Worm (Caenorhabditis elegans) whole organism, L2 larva: ENCODE results near the gene lelo-3.

ENCODE experiments used
- Y55F3AM.14 ChIP-seq: fragments of 200-800 bp; sonication (Bioruptor generic); optimal IDR thresholded peaks from 2 replicates; lab custom pipeline; 2018; ENCODE audit warnings: mild to moderate bottlenecking, missing genetic modification characterization, missing compliant biosample characterization
- alr-1 ChIP-seq: fragments of 150-350 bp; optimal IDR thresholded peaks from 2 replicates; lab custom pipeline; 2014; ENCODE audit warnings: missing biosample characterization, missing genetic modification characterization
- blmp-1 ChIP-seq: sonication (generic microtip); optimal IDR thresholded peaks from 2 replicates; lab custom pipeline; 2017; ENCODE audit warnings: missing genetic modification characterization, mild to moderate bottlenecking, missing compliant biosample characterization, antibody characterized with exemption, moderate library complexity; ENCODE audit not compliant: insufficient read depth
- crh-2 ChIP-seq: sonication (generic microtip); optimal IDR thresholded peaks from 2 replicates; lab custom pipeline; 2017; ENCODE audit warnings: missing biosample characterization, missing genetic modification characterization
- elt-3 ChIP-seq: sonication (generic microtip); optimal IDR thresholded peaks from 2 replicates; lab custom pipeline; 2017; ENCODE audit warnings: missing biosample characterization, missing genetic modification characterization
- mab-5 ChIP-seq: fragments of 150-350 bp; optimal IDR thresholded peaks from 2 replicates; lab custom pipeline; 2014; ENCODE audit warnings: missing biosample characterization, missing genetic modification characterization
- nhr-77 ChIP-seq: fragments of 150-350 bp; optimal IDR thresholded peaks from 2 replicates; lab custom pipeline; 2014; ENCODE audit warnings: missing biosample characterization, missing genetic modification characterization
- snpc-4 ChIP-seq: fragments of 150-350 bp; optimal IDR thresholded peaks from 2 replicates; lab custom pipeline; 2014; ENCODE audit warnings: missing biosample characterization, missing genetic modification characterization
- unc-39 ChIP-seq: fragments of 150-350 bp; optimal IDR thresholded peaks from 2 replicates; lab custom pipeline; 2014; ENCODE audit warnings: missing biosample characterization, missing genetic modification characterization
- unc-62 ChIP-seq: fragments of 150-350 bp; optimal IDR thresholded peaks from 2 replicates; lab custom pipeline; 2014; ENCODE audit warnings: missing biosample characterization, missing genetic modification reagents, missing genetic modification characterization

ce11 chrX:6001432-6001831, 20.9 kb downstream of the lelo-3 start, which contains the start of gene F22F4.4:
- TF ChIP-seq snpc-4 (tag; lab: Kevin White, UChicago): no peak
- no peak for TF ChIP-seq nhr-77
- TF ChIP-seq elt-3 (tag; lab: Kevin White, UChicago): no peak
- TF ChIP-seq unc-39 (tag; lab: Kevin White, UChicago): no peak
- TF ChIP-seq Y55F3AM.14: no peak
- TF ChIP-seq mab-5: no peak
- TF ChIP-seq unc-62: no peak
- no peak for TF ChIP-seq crh-2 (tag; lab: Kevin White, UChicago)
- TF ChIP-seq blmp-1 (tag; lab: Kevin White, UChicago): no peak
- no peak for TF ChIP-seq alr-1
